Worm (Caenorhabditis elegans) whole organism, L2 larva: ENCODE data around the gene H40L08.9.

Experiments used
- egl-27 ChIP-seq: sonication (generic microtip); optimal IDR thresholded peaks from 3 replicates; lab custom pipeline; 2017; ENCODE audit warnings: missing biosample characterization, missing genetic modification reagents, missing genetic modification characterization
- elt-3 ChIP-seq: sonication (generic microtip); optimal IDR thresholded peaks from 2 replicates; lab custom pipeline; 2017; ENCODE audit warnings: missing biosample characterization, missing genetic modification characterization
- mab-5 ChIP-seq: fragments of 150-350 bp; optimal IDR thresholded peaks from 2 replicates; lab custom pipeline; 2014; ENCODE audit warnings: missing biosample characterization, missing genetic modification characterization
- nhr-12 ChIP-seq: fragments of 150-350 bp; optimal IDR thresholded peaks from 2 replicates; lab custom pipeline; 2014; ENCODE audit warnings: missing biosample characterization, missing genetic modification characterization
- unc-55 ChIP-seq: fragments of 150-350 bp; sonication (generic microtip); optimal IDR thresholded peaks from 3 replicates; lab custom pipeline; 2014; ENCODE audit warnings: missing biosample characterization, missing genetic modification reagents, missing genetic modification characterization
- unc-62 ChIP-seq: fragments of 150-350 bp; optimal IDR thresholded peaks from 2 replicates; lab custom pipeline; 2014; ENCODE audit warnings: missing biosample characterization, missing genetic modification reagents, missing genetic modification characterization

DNA sequence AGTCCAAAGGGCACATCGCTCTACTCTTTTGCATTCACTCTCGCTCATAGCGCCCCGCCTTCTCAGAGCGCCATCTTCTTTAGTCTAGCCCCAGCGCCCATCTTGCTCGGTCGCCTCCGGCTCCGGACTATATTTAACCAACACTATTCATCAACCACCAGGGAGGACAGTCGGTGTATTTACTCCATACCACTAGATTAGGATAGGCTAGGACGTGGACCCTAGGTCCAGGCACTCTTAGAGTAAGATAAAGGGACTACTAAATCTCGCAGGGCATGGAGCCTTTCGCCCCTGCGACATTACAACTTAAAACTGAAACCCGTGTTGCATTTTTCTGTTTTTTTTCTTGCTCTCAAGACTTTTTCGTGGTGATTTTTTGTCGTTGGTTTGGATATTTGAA is 28.7 kb downstream of the H40L08.9 start:
- TF ChIP-seq egl-27 (tag; lab: Kevin White, UChicago) (no peak), nhr-12 (tag; lab: Kevin White, UChicago) (no peak), elt-3 (tag; lab: Kevin White, UChicago) (no peak), unc-62 (GFP tag; lab: Kevin White, UChicago) (no peak), unc-55 (no peak), mab-5 (tag; lab: Kevin White, UChicago) (no peak)
